Fruit fly (Drosophila melanogaster) whole organism, embryonic: ENCODE measurements around the gene Gdh.
A peak's percentile ranks its signal among the peaks of the same experiment; 100 is the strongest.

ENCODE experiments used
- Atf3 ChIP-seq: fragments of 200-800 bp; sonication (Bioruptor generic); optimal IDR thresholded peaks from 3 replicates; lab custom pipeline; 2016; ENCODE audit warnings: missing biosample characterization, missing genetic modification characterization
- Atf6 ChIP-seq: fragments of 200-800 bp; sonication (Bioruptor generic); IDR thresholded peaks from 2 replicates; pipeline ENCODE4 v1.3.6; 2022; ENCODE audit warnings: missing biosample characterization, missing genetic modification characterization
- B-H2 ChIP-seq: fragments of 200-800 bp; sonication (Bioruptor generic); optimal IDR thresholded peaks from 2 replicates; lab custom pipeline; 2018; ENCODE audit warnings: missing biosample characterization, mild to moderate bottlenecking, missing genetic modification characterization
- BEAF-32 ChIP-seq: fragments of 200-800 bp; sonication (Bioruptor generic); optimal IDR thresholded peaks from 3 replicates; lab custom pipeline; 2017; ENCODE audit warnings: missing biosample characterization, missing genetic modification characterization, mild to moderate bottlenecking, moderate library complexity, missing genetic modification reagents
- CG10267 ChIP-seq: fragments of 200-800 bp; sonication (Bioruptor generic); optimal IDR thresholded peaks from 2 replicates; lab custom pipeline; 2018; ENCODE audit warnings: missing biosample characterization, mild to moderate bottlenecking, missing genetic modification characterization, moderate library complexity
- CG10462 ChIP-seq: fragments of 200-800 bp; sonication (Bioruptor generic); optimal IDR thresholded peaks from 2 replicates; lab custom pipeline; 2016; ENCODE audit warnings: missing biosample characterization, missing genetic modification characterization
- CG14014 ChIP-seq: fragments of 200-800 bp; sonication (Bioruptor generic); IDR thresholded peaks from 2 replicates; pipeline ENCODE4 v1.3.6; 2022; ENCODE audit warnings: missing biosample characterization, missing genetic modification characterization
- CG14965 ChIP-seq: fragments of 200-800 bp; sonication (Bioruptor generic); optimal IDR thresholded peaks from 2 replicates; lab custom pipeline; 2016; ENCODE audit warnings: missing biosample characterization, missing genetic modification characterization, borderline replicate concordance
- CG17568 ChIP-seq: fragments of 200-800 bp; sonication (Bioruptor generic); optimal IDR thresholded peaks from 2 replicates; lab custom pipeline; 2018; ENCODE audit warnings: missing biosample characterization, mild to moderate bottlenecking, missing genetic modification characterization, moderate library complexity
- CG17612 ChIP-seq: fragments of 200-800 bp; sonication (Bioruptor generic); IDR thresholded peaks from 2 replicates; pipeline ENCODE4 v1.3.6; 2022; ENCODE audit warnings: missing biosample characterization, missing genetic modification characterization
- CG17802 ChIP-seq: fragments of 200-800 bp; sonication (Bioruptor generic); optimal IDR thresholded peaks from 2 replicates; lab custom pipeline; 2018; ENCODE audit warnings: missing biosample characterization, mild to moderate bottlenecking, missing genetic modification characterization, moderate library complexity
- CG18262 ChIP-seq: fragments of 200-800 bp; optimal IDR thresholded peaks from 3 replicates; lab custom pipeline; 2019; ENCODE audit warnings: missing biosample characterization, mild to moderate bottlenecking, missing genetic modification characterization, moderate library complexity
- CG2129 ChIP-seq: fragments of 200-800 bp; sonication (Bioruptor generic); IDR thresholded peaks from 2 replicates; pipeline ENCODE4 v1.3.6; 2022; ENCODE audit warnings: missing biosample characterization, missing genetic modification characterization; ENCODE audit not compliant: partially characterized antibody
- CG30431 ChIP-seq: fragments of 200-800 bp; sonication (Bioruptor generic); optimal IDR thresholded peaks from 2 replicates; lab custom pipeline; 2017; ENCODE audit warnings: missing biosample characterization, missing genetic modification characterization
- CG4360 ChIP-seq: fragments of 200-800 bp; sonication (Bioruptor generic); IDR thresholded peaks from 2 replicates; pipeline ENCODE4 v1.3.6; 2022; ENCODE audit warnings: missing biosample characterization, missing genetic modification characterization
- CG4404 ChIP-seq: fragments of 200-800 bp; sonication (Bioruptor generic); IDR thresholded peaks from 2 replicates; pipeline ENCODE4 v1.3.6; 2022; ENCODE audit warnings: missing biosample characterization, missing genetic modification characterization
- CG4854 ChIP-seq: fragments of 200-800 bp; sonication (Bioruptor generic); optimal IDR thresholded peaks from 2 replicates; lab custom pipeline; 2016; ENCODE audit warnings: missing biosample characterization, missing genetic modification characterization, inconsistent platforms
- CG6683 ChIP-seq: fragments of 200-800 bp; sonication (Bioruptor generic); optimal IDR thresholded peaks from 2 replicates; lab custom pipeline; 2017; ENCODE audit warnings: missing biosample characterization, mild to moderate bottlenecking, missing genetic modification characterization, missing genetic modification reagents
- CG7839 ChIP-seq: fragments of 200-800 bp; sonication (Bioruptor generic); optimal IDR thresholded peaks from 3 replicates; lab custom pipeline; 2018; ENCODE audit warnings: missing biosample characterization, mild to moderate bottlenecking, missing genetic modification characterization, moderate library complexity
- CG7963 ChIP-seq: fragments of 200-800 bp; sonication (Bioruptor generic); IDR thresholded peaks from 3 replicates; pipeline ENCODE4 v1.3.6; 2022; ENCODE audit warnings: missing biosample characterization, missing genetic modification characterization; ENCODE audit not compliant: partially characterized antibody
- CG7987 ChIP-seq: fragments of 200-800 bp; sonication (Bioruptor generic); optimal IDR thresholded peaks from 2 replicates; lab custom pipeline; 2018; ENCODE audit warnings: missing biosample characterization, mild to moderate bottlenecking, missing genetic modification characterization, moderate library complexity
- E2f2 ChIP-seq: fragments of 200-800 bp; sonication (Bioruptor generic); IDR thresholded peaks from 2 replicates; pipeline ENCODE4 v1.3.6; 2022; ENCODE audit warnings: missing biosample characterization, missing genetic modification characterization
- Fer2 ChIP-seq: fragments of 200-800 bp; sonication (Bioruptor generic); optimal IDR thresholded peaks from 2 replicates; lab custom pipeline; 2018; ENCODE audit warnings: missing biosample characterization, mild to moderate bottlenecking, missing genetic modification characterization, moderate library complexity
- GATAe ChIP-seq: fragments of 200-800 bp; sonication (Bioruptor generic); conservative IDR thresholded peaks from 2 replicates; pipeline ENCODE4 v1.3.6; 2022; ENCODE audit warnings: missing biosample characterization, missing genetic modification characterization
- Mes4 ChIP-seq: fragments of 200-800 bp; sonication (Bioruptor generic); optimal IDR thresholded peaks from 2 replicates; lab custom pipeline; 2016; ENCODE audit warnings: missing biosample characterization, missing genetic modification characterization
- Myb ChIP-seq: fragments of 200-800 bp; sonication (Bioruptor generic); optimal IDR thresholded peaks from 2 replicates; lab custom pipeline; 2016; ENCODE audit warnings: missing biosample characterization, missing genetic modification characterization
- Opbp ChIP-seq: fragments of 200-800 bp; sonication (Bioruptor generic); IDR thresholded peaks from 3 replicates; pipeline ENCODE4 v1.3.6; 2022; ENCODE audit warnings: missing biosample characterization, missing genetic modification characterization; ENCODE audit not compliant: partially characterized antibody
- Taf1 ChIP-seq: fragments of 200-800 bp; sonication (Bioruptor generic); IDR thresholded peaks from 2 replicates; pipeline ENCODE4 v1.3.6; 2022; ENCODE audit warnings: missing biosample characterization, missing genetic modification characterization
- Usf ChIP-seq: fragments of 200-800 bp; sonication (Bioruptor generic); optimal IDR thresholded peaks from 2 replicates; lab custom pipeline; 2017; ENCODE audit warnings: missing genotype, missing biosample characterization, missing genetic modification characterization
- ara ChIP-seq: fragments of 200-800 bp; sonication (Bioruptor generic); IDR thresholded peaks from 2 replicates; pipeline ENCODE4 v1.3.6; 2022; ENCODE audit warnings: missing biosample characterization, missing genetic modification characterization
- ase ChIP-seq: fragments of 200-800 bp; sonication (Bioruptor generic); IDR thresholded peaks from 3 replicates; pipeline ENCODE4 v1.3.6; 2022; ENCODE audit warnings: missing biosample characterization, missing genetic modification characterization
- bcd ChIP-seq: fragments of 200-800 bp; sonication (Bioruptor generic); optimal IDR thresholded peaks from 2 replicates; lab custom pipeline; 2017; ENCODE audit warnings: missing biosample characterization, mild to moderate bottlenecking, missing genetic modification characterization
- crp ChIP-seq, 2 experiments: fragments of 200-800 bp; sonication (Bioruptor generic); optimal IDR thresholded peaks; 2 replicates in 1 of 2; 3 replicates in 1 of 2; lab custom pipeline; 2017; ENCODE audit warnings: missing biosample characterization in 2 of 2, missing genetic modification characterization in 2 of 2, mild to moderate bottlenecking in 1 of 2, moderate library complexity in 1 of 2
- da ChIP-seq: fragments of 200-800 bp; sonication (Bioruptor generic); optimal IDR thresholded peaks from 2 replicates; lab custom pipeline; 2016; ENCODE audit warnings: missing biosample characterization, missing genetic modification characterization
- dati ChIP-seq: fragments of 200-800 bp; sonication (Bioruptor generic); IDR thresholded peaks from 2 replicates; pipeline ENCODE4 v1.3.6; 2022; ENCODE audit warnings: missing biosample characterization, missing genetic modification characterization
- dmrt99B ChIP-seq: fragments of 200-800 bp; sonication (Bioruptor generic); optimal IDR thresholded peaks from 2 replicates; lab custom pipeline; 2018; ENCODE audit warnings: missing biosample characterization, mild to moderate bottlenecking, missing genetic modification characterization, moderate library complexity
- dpn ChIP-seq, 2 experiments: fragments of 200-800 bp; sonication (Bioruptor generic); optimal IDR thresholded peaks; 3 replicates each; lab custom pipeline; 2016; ENCODE audit warnings: missing biosample characterization in 2 of 2, missing genetic modification characterization in 2 of 2
- fd96Cb ChIP-seq: fragments of 200-800 bp; sonication (Bioruptor generic); optimal IDR thresholded peaks from 2 replicates; lab custom pipeline; 2018; ENCODE audit warnings: missing biosample characterization, mild to moderate bottlenecking, missing genetic modification characterization, moderate library complexity
- grau ChIP-seq: fragments of 200-800 bp; optimal IDR thresholded peaks from 3 replicates; lab custom pipeline; 2019; ENCODE audit warnings: missing biosample characterization, mild to moderate bottlenecking, missing genetic modification characterization, moderate library complexity
- grn ChIP-seq: fragments of 200-800 bp; sonication (Bioruptor generic); optimal IDR thresholded peaks from 3 replicates; lab custom pipeline; 2017; ENCODE audit warnings: missing biosample characterization, missing genetic modification characterization
- ham ChIP-seq: fragments of 200-800 bp; sonication (Bioruptor generic); IDR thresholded peaks from 2 replicates; pipeline ENCODE4 v1.3.6; 2022; ENCODE audit warnings: missing biosample characterization, missing genetic modification characterization
- hb ChIP-seq: fragments of 200-800 bp; sonication (Bioruptor generic); IDR thresholded peaks from 3 replicates; pipeline ENCODE4 v1.3.6; 2022; ENCODE audit warnings: missing biosample characterization, missing genetic modification characterization; ENCODE audit not compliant: partially characterized antibody
- lab ChIP-seq: fragments of 200-800 bp; sonication (Bioruptor generic); optimal IDR thresholded peaks from 3 replicates; lab custom pipeline; 2017; ENCODE audit warnings: missing biosample characterization, missing genetic modification characterization, mild to moderate bottlenecking, moderate library complexity, missing genetic modification reagents
- odd ChIP-seq: fragments of 200-800 bp; sonication (Bioruptor generic); optimal IDR thresholded peaks from 2 replicates; lab custom pipeline; 2017; ENCODE audit warnings: missing biosample characterization, mild to moderate bottlenecking, missing genetic modification characterization
- pb ChIP-seq: fragments of 200-800 bp; sonication (Bioruptor generic); optimal IDR thresholded peaks from 3 replicates; lab custom pipeline; 2016; ENCODE audit warnings: missing biosample characterization, missing genetic modification characterization
- rib ChIP-seq: fragments of 200-800 bp; sonication (Bioruptor generic); IDR thresholded peaks from 2 replicates; pipeline ENCODE4 v1.3.6; 2022; ENCODE audit warnings: missing biosample characterization, missing genetic modification characterization
- schlank ChIP-seq: fragments of 200-800 bp; sonication (Bioruptor generic); optimal IDR thresholded peaks from 2 replicates; lab custom pipeline; 2018; ENCODE audit warnings: missing biosample characterization, mild to moderate bottlenecking, missing genetic modification characterization
- scrt ChIP-seq: fragments of 200-800 bp; sonication (Bioruptor generic); optimal IDR thresholded peaks from 2 replicates; lab custom pipeline; 2018; ENCODE audit warnings: missing biosample characterization, mild to moderate bottlenecking, missing genetic modification characterization, moderate library complexity
- sens ChIP-seq: fragments of 200-800 bp; sonication (Bioruptor generic); peaks from one replicate; lab custom pipeline; 2016; ENCODE audit warnings: missing biosample characterization, missing genetic modification characterization
- shn ChIP-seq: fragments of 200-800 bp; sonication (Bioruptor generic); optimal IDR thresholded peaks from 3 replicates; lab custom pipeline; 2016; ENCODE audit warnings: missing biosample characterization, missing genetic modification characterization
- vnd ChIP-seq: fragments of 200-800 bp; sonication (Bioruptor generic); IDR thresholded peaks from 3 replicates; pipeline ENCODE4 v1.3.6; 2022; ENCODE audit warnings: missing biosample characterization, missing genetic modification characterization; ENCODE audit not compliant: partially characterized antibody

Gdh gene

dm6 chr3R:23927429-23927828 is 15.5 kb downstream of the Gdh start, which contains the start of gene CG13601 (continued):
- TF ChIP-seq lab (GFP tag; lab: Kevin White, UChicago), result no peak
- TF ChIP-seq da (GFP tag; lab: Kevin White, UChicago), result no peak
- no peak for TF ChIP-seq Mes4
- TF ChIP-seq bcd (GFP tag; lab: Kevin White, UChicago), result no peak
- peak; percentile 80; the same call in 2 of the 3 replicates for TF ChIP-seq Opbp (GFP tag; lab: Robert Waterston, UW)
- TF ChIP-seq CG7839, result peak; percentile 13
- 0 out of 2 replicates have a peak, but pooled peaks have one; percentile 19 for TF ChIP-seq Taf1 (GFP tag; lab: Robert Waterston, UW)
- TF ChIP-seq grn (GFP tag; lab: Kevin White, UChicago), result no peak
- no peak for TF ChIP-seq CG6683
- no peak for TF ChIP-seq scrt
- 0 out of 3 replicates have a peak, but pooled peaks have one; percentile 53 for TF ChIP-seq CG7963
- TF ChIP-seq ara, result no peak
- TF ChIP-seq Atf6 (GFP tag; lab: Robert Waterston, UW), result no peak
- TF ChIP-seq CG2129 (GFP tag; lab: Robert Waterston, UW), result peak; percentile 32; the same call in 1 of the 2 replicates
- no peak for TF ChIP-seq schlank (tag; lab: Kevin White, UChicago)
- TF ChIP-seq crp (GFP tag; optimal IDR thresholded peaks at IDR 0.05; lab: Kevin White, UChicago), result no peak
- TF ChIP-seq grau (tag; lab: Kevin White, UChicago), result peak; percentile 71
- TF ChIP-seq Fer2 (tag; lab: Kevin White, UChicago), result no peak
- TF ChIP-seq pb (GFP tag; lab: Kevin White, UChicago), result no peak
- no peak for TF ChIP-seq GATAe (GFP tag; lab: Robert Waterston, UW)
- no peak for TF ChIP-seq CG17802 (tag; lab: Kevin White, UChicago)
- peak; percentile 33 for TF ChIP-seq CG10267 (tag; lab: Kevin White, UChicago)
- TF ChIP-seq vnd (GFP tag; lab: Robert Waterston, UW), result peak; percentile 71
- TF ChIP-seq CG14965, result no peak
- TF ChIP-seq dmrt99B (tag; lab: Kevin White, UChicago), result no peak
- peak in 1 of 2 experiments; percentile 35 for TF ChIP-seq dpn (GFP tag; optimal IDR thresholded peaks at IDR 0.05; lab: Kevin White, UChicago)
- TF ChIP-seq CG10462, result no peak
- TF ChIP-seq CG18262, result peak; percentile 26
- no peak for TF ChIP-seq B-H2 (GFP tag; lab: Kevin White, UChicago)
- no peak for TF ChIP-seq CG30431 (GFP tag; lab: Kevin White, UChicago)
- TF ChIP-seq ase, result no peak
- peak; percentile 82 for TF ChIP-seq BEAF-32 (GFP tag; lab: Kevin White, UChicago)
- TF ChIP-seq sens (GFP tag; lab: Kevin White, UChicago), result peak; percentile 55
- no peak for TF ChIP-seq shn (GFP tag; lab: Kevin White, UChicago)
- no peak for TF ChIP-seq fd96Cb (tag; lab: Kevin White, UChicago)
- no peak for TF ChIP-seq odd
- peak; percentile 87 for TF ChIP-seq Myb (GFP tag; lab: Kevin White, UChicago)
- no peak for TF ChIP-seq CG17568 (GFP tag; lab: Kevin White, UChicago)
- peak; percentile 19 for TF ChIP-seq CG4854 (GFP tag; lab: Kevin White, UChicago)
- peak; percentile 43 for TF ChIP-seq E2f2 (GFP tag; lab: Robert Waterston, UW)
- TF ChIP-seq hb (GFP tag; lab: Robert Waterston, UW), result peak; percentile 79
- peak; percentile 37; the same call in 1 of the 2 replicates for TF ChIP-seq CG14014
- TF ChIP-seq Usf (GFP tag; lab: Kevin White, UChicago), result no peak
- TF ChIP-seq CG7987 (GFP tag; lab: Kevin White, UChicago), result no peak
- no peak for TF ChIP-seq CG17612 (GFP tag; lab: Robert Waterston, UW)
- TF ChIP-seq ham, result no peak
- TF ChIP-seq dati (GFP tag; lab: Robert Waterston, UW), result no peak
- TF ChIP-seq CG4360, result no peak
- no peak for TF ChIP-seq rib (GFP tag; lab: Robert Waterston, UW)
- TF ChIP-seq CG4404, result no peak
- TF ChIP-seq Atf3 (GFP tag; lab: Kevin White, UChicago), result no peak
